Worm (Caenorhabditis elegans): ENCODE results near the gene egli-1.

DNA sequence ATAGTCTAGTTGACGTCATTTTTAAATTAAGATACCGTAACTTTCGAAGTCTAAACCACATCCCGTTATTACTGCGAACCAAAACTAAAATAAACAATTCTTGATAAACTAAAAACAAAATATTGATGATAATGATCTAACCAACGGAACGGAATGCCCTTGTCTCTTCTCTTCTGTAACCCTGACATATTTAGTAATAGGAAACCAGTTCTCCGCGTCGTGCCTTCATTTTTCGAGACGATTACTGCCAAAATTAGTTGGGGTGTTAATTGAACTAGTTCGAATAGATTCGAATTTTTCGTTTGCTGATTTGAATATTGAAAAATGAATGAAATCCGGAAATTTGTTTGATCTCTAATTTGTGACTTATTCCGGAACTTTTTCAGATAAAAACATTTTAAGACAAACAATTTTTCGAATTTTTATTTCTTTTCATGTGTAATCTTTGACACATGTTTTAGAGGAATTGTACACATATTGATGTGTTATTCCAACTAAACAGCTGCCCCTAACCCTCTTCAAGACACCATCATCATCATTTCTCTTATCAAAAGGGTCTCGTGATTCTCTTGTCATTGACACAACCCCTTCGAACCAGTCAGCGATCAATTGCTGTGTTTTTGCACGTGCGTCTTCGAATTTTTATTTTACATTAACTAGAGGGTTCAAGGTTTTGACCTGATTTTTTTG, 39.9 kb upstream of the egli-1 start:
- TF ChIP-seq nhr-237 (tag; optimal IDR thresholded peaks at IDR 0.05): no peak
- no peak for TF ChIP-seq ztf-4 (tag; optimal IDR thresholded peaks at IDR 0.05)
- TF ChIP-seq ceh-28 (tag; optimal IDR thresholded peaks at IDR 0.05): peak; percentile 71
- TF ChIP-seq tbx-2 (tag; optimal IDR thresholded peaks at IDR 0.05): no peak
